Fruit fly (Drosophila melanogaster): ENCODE results near the gene CG8945.

DNA sequence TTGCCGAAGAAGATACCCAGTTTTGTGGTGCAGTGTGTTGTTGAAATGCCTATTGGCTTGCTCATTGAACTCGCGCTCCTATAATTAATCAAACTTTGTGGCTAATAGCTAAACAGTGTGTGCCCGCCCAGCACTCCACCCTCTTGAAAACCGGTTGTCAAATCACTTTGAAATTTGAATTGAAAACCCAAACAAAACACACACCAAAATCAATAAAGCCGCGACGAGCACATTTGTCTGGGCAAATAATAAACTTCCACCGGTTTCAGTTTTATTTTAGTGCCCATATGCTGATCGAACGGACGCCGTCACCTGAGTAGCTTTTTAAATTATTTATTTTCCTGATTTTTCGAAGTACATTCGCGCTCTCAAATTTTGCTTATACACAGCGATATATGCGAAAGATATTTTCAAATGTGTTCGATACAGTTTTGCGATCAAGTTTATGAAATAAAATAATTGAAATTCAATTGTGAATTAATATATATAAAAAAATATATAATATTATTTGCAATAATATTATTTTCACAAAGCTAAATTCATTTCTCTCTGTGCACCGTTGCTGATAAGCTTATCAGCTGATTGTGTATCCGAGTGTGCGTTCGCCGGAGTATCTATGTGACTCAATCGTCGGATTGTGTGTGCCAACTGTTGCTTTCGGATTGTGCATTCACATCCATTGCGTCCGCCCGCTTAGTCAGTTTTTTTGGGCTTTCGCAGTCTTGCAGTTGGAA is 42.4 kb upstream of the CG8945 start:
- TF ChIP-seq ems (GFP tag; optimal IDR thresholded peaks at IDR 0.05): peak; percentile 31
- TF ChIP-seq sd (tag; optimal IDR thresholded peaks at IDR 0.05): peak; percentile 63
- no peak for TF ChIP-seq CG15073 (GFP tag; optimal IDR thresholded peaks at IDR 0.05)
- TF ChIP-seq Asciz (GFP tag; optimal IDR thresholded peaks at IDR 0.05): peak; percentile 81
- TF ChIP-seq CG11085 (GFP tag; IDR thresholded peaks at IDR 0.05): no peak
- TF ChIP-seq ind (GFP tag; optimal IDR thresholded peaks at IDR 0.05): peak; percentile 69
- no peak for TF ChIP-seq Hr39 (optimal IDR thresholded peaks at IDR 0.05)
- TF ChIP-seq tio (GFP tag; optimal IDR thresholded peaks at IDR 0.05): peak; percentile 56
- peak; percentile 55 for TF ChIP-seq ewg (GFP tag; optimal IDR thresholded peaks at IDR 0.05)
- no peak for TF ChIP-seq pan (optimal IDR thresholded peaks at IDR 0.05)
- TF ChIP-seq pan (GFP tag; optimal IDR thresholded peaks at IDR 0.05 in 1 of 2, IDR thresholded peaks at IDR 0.05 in 1 of 2): peak in 1 of 2 experiments; percentile 85
- TF ChIP-seq C15 (GFP tag; IDR thresholded peaks at IDR 0.05): 0 out of 3 replicates have a peak, but pooled peaks have one; percentile 7
